Fruit fly (Drosophila melanogaster) S2 (cell line): ENCODE measurements around the gene CG7369.

ENCODE experiments used
- CG8478 ChIP-seq: fragments of >200 bp; optimal IDR thresholded peaks from 2 replicates; lab custom pipeline; 2018
- CTCF ChIP-seq, 2 experiments: fragments of >200 bp; optimal IDR thresholded peaks; 2 replicates each; lab custom pipeline; 2018

dm6 chr3L:22742945-22743582, 1.5 kb downstream of the CG7369 start:
- TF ChIP-seq CG8478 (lab: Kevin White, UChicago): no peak
- TF ChIP-seq CTCF (optimal IDR thresholded peaks at IDR 0.05; lab: Kevin White, UChicago): no peak
